Worm (Caenorhabditis elegans) whole organism, young adult: Measurements from ENCODE around the gene mif-1.

ENCODE experiments used
- F23B12.7 ChIP-seq: sonication (generic microtip); optimal IDR thresholded peaks from 2 replicates; lab custom pipeline; 2017; ENCODE audit warnings: missing genetic modification characterization, mild to moderate bottlenecking, missing compliant biosample characterization, antibody characterized with exemption, moderate library complexity; ENCODE audit not compliant: insufficient read depth
- F37B4.10 ChIP-seq: fragments of 200-800 bp; sonication (Bioruptor generic); IDR thresholded peaks from 2 replicates; pipeline ENCODE4 v1.3.6; 2022; ENCODE audit warnings: missing genetic modification characterization, missing compliant biosample characterization
- F52B5.7 ChIP-seq: sonication (generic microtip); optimal IDR thresholded peaks from 2 replicates; lab custom pipeline; 2016; ENCODE audit warnings: mild to moderate bottlenecking, missing genetic modification characterization, missing compliant biosample characterization
- F57A8.1 ChIP-seq: fragments of 200-800 bp; sonication (Bioruptor generic); optimal IDR thresholded peaks from 2 replicates; lab custom pipeline; 2018; ENCODE audit warnings: mild to moderate bottlenecking, missing genetic modification characterization, moderate library complexity, missing compliant biosample characterization
- F57C9.4 ChIP-seq: sonication (generic microtip); optimal IDR thresholded peaks from 2 replicates; lab custom pipeline; 2017; ENCODE audit warnings: mild to moderate bottlenecking, missing genetic modification characterization, missing compliant biosample characterization
- K12H6.12 ChIP-seq: fragments of 200-800 bp; sonication (Bioruptor generic); optimal IDR thresholded peaks from 2 replicates; lab custom pipeline; 2018; ENCODE audit warnings: mild to moderate bottlenecking, missing genetic modification characterization, missing compliant biosample characterization
- Y53G8AR.9 ChIP-seq: fragments of 200-800 bp; sonication (Bioruptor generic); conservative IDR thresholded peaks from 2 replicates; pipeline ENCODE4 v1.3.6; 2022; ENCODE audit warnings: missing genetic modification reagents, missing genetic modification characterization, missing compliant biosample characterization
- Y56A3A.18 ChIP-seq: fragments of 200-800 bp; sonication (Bioruptor generic); IDR thresholded peaks from 2 replicates; pipeline ENCODE4 v1.3.6; 2022; ENCODE audit warnings: missing genetic modification reagents, missing genetic modification characterization, missing compliant biosample characterization
- Y67H2A.10 ChIP-seq: fragments of 200-800 bp; sonication (Bioruptor generic); conservative IDR thresholded peaks from 2 replicates; pipeline ENCODE4 v1.3.6; 2022; ENCODE audit warnings: missing genetic modification reagents, missing genetic modification characterization, missing compliant biosample characterization
- Y95B8A.8 ChIP-seq: fragments of 200-800 bp; sonication (Bioruptor generic); IDR thresholded peaks from 2 replicates; pipeline ENCODE4 v1.3.6; 2022; ENCODE audit warnings: missing genetic modification reagents, missing genetic modification characterization, missing compliant biosample characterization
- ama-1 ChIP-seq, 3 experiments: fragments of 150-350 bp in 1 of 3; sonication (generic microtip) in 2 of 3; optimal IDR thresholded peaks; 2 replicates each; lab custom pipeline; 2014 to 2018; ENCODE audit warnings: missing biosample characterization in 2 of 3, missing genetic modification characterization in 2 of 3, missing genetic modification reagents in 2 of 3
- atf-7 ChIP-seq: sonication (generic microtip); optimal IDR thresholded peaks from 2 replicates; lab custom pipeline; 2017; ENCODE audit warnings: mild to moderate bottlenecking, missing genetic modification characterization, missing compliant biosample characterization
- athp-1 ChIP-seq: sonication (generic microtip); optimal IDR thresholded peaks from 2 replicates; lab custom pipeline; 2017; ENCODE audit warnings: mild to moderate bottlenecking, missing genetic modification characterization, missing compliant biosample characterization
- attf-5 ChIP-seq: fragments of 200-800 bp; sonication (Bioruptor generic); optimal IDR thresholded peaks from 2 replicates; lab custom pipeline; 2018; ENCODE audit warnings: mild to moderate bottlenecking, missing genetic modification characterization, missing compliant biosample characterization
- attf-6 ChIP-seq: fragments of 200-800 bp; sonication (Bioruptor generic); IDR thresholded peaks from 2 replicates; pipeline ENCODE4 v1.3.6; 2022; ENCODE audit warnings: missing genetic modification reagents, missing genetic modification characterization, missing compliant biosample characterization
- bed-2 ChIP-seq: fragments of 200-800 bp; sonication (Bioruptor generic); IDR thresholded peaks from 2 replicates; pipeline ENCODE4 v1.3.6; 2022; ENCODE audit warnings: missing genetic modification reagents, missing genetic modification characterization, missing compliant biosample characterization
- cebp-1 ChIP-seq, 2 experiments: fragments of 200-800 bp in 1 of 2; sonication (Bioruptor generic) in 1 of 2; sonication (generic microtip) in 1 of 2; IDR thresholded peaks in 1 of 2; optimal IDR thresholded peaks in 1 of 2; 2 replicates each; pipeline versions ENCODE4 v1.3.6 to Lab custom; 2017 to 2022; ENCODE audit warnings: missing compliant biosample characterization in 2 of 2, missing genetic modification characterization in 2 of 2, mild to moderate bottlenecking in 1 of 2, missing genetic modification reagents in 1 of 2, moderate library complexity in 1 of 2
- cebp-2 ChIP-seq: fragments of 200-800 bp; sonication (Bioruptor generic); IDR thresholded peaks from 2 replicates; pipeline ENCODE4 v1.3.6; 2022; ENCODE audit warnings: missing genetic modification characterization, missing compliant biosample characterization
- ceh-100 ChIP-seq: fragments of 200-800 bp; sonication (Bioruptor generic); IDR thresholded peaks from 2 replicates; pipeline ENCODE4 v1.3.6; 2022; ENCODE audit warnings: missing genetic modification reagents, missing genetic modification characterization, missing compliant biosample characterization
- ceh-91 ChIP-seq: fragments of 200-800 bp; sonication (Bioruptor generic); IDR thresholded peaks from 2 replicates; pipeline ENCODE4 v1.3.6; 2022; ENCODE audit warnings: missing genetic modification reagents, missing genetic modification characterization, missing compliant biosample characterization
- egl-18 ChIP-seq: fragments of 200-800 bp; sonication (Bioruptor generic); IDR thresholded peaks from 2 replicates; pipeline ENCODE4 v1.3.6; 2022; ENCODE audit warnings: missing genetic modification reagents, missing genetic modification characterization, missing compliant biosample characterization
- egrh-3 ChIP-seq: fragments of 200-800 bp; sonication (Bioruptor generic); IDR thresholded peaks from 2 replicates; pipeline ENCODE4 v1.3.6; 2022; ENCODE audit warnings: missing genetic modification reagents, missing genetic modification characterization, missing compliant biosample characterization
- hlh-26 ChIP-seq: fragments of 200-800 bp; sonication (Bioruptor generic); conservative IDR thresholded peaks from 2 replicates; pipeline ENCODE4 v1.3.6; 2022; ENCODE audit warnings: missing genetic modification reagents, missing genetic modification characterization, missing compliant biosample characterization
- hmg-20 ChIP-seq: fragments of 200-800 bp; sonication (Bioruptor generic); IDR thresholded peaks from 2 replicates; pipeline ENCODE4 v1.3.6; 2022; ENCODE audit warnings: missing genetic modification reagents, missing genetic modification characterization, missing compliant biosample characterization
- lin-26 ChIP-seq: fragments of 200-800 bp; sonication (Bioruptor generic); IDR thresholded peaks from 2 replicates; pipeline ENCODE4 v1.3.6; 2022; ENCODE audit warnings: missing genetic modification reagents, missing genetic modification characterization, missing compliant biosample characterization
- lir-1 ChIP-seq: fragments of 200-800 bp; sonication (Bioruptor generic); conservative IDR thresholded peaks from 2 replicates; pipeline ENCODE4 v1.3.6; 2022; ENCODE audit warnings: missing genetic modification reagents, missing genetic modification characterization, missing compliant biosample characterization
- lsl-1 ChIP-seq: fragments of 200-800 bp; sonication (Bioruptor generic); optimal IDR thresholded peaks from 2 replicates; lab custom pipeline; 2018; ENCODE audit warnings: mild to moderate bottlenecking, missing genetic modification characterization, moderate library complexity, missing compliant biosample characterization
- nfyb-1 ChIP-seq: fragments of 200-800 bp; sonication (Bioruptor generic); IDR thresholded peaks from 2 replicates; pipeline ENCODE4 v1.3.6; 2022; ENCODE audit warnings: missing genetic modification reagents, missing genetic modification characterization, missing compliant biosample characterization
- nhr-120 ChIP-seq: fragments of 200-800 bp; sonication (Bioruptor generic); IDR thresholded peaks from 2 replicates; pipeline ENCODE4 v1.3.6; 2022; ENCODE audit warnings: missing genetic modification characterization, missing compliant biosample characterization
- pha-4 ChIP-seq: fragments of 150-350 bp; sonication (generic microtip); optimal IDR thresholded peaks from 2 replicates; lab custom pipeline; 2014; ENCODE audit warnings: missing biosample characterization, missing genetic modification reagents, missing genetic modification characterization
- rpc-1 ChIP-seq, 2 experiments: fragments of 150-350 bp in 1 of 2; sonication (generic microtip) in 1 of 2; optimal IDR thresholded peaks; 2 replicates each; lab custom pipeline; 2014 to 2018; ENCODE audit warnings: missing biosample characterization in 1 of 2, missing genetic modification characterization in 1 of 2, missing genetic modification reagents in 1 of 2, missing genotype in 1 of 2
- snpc-1.3 ChIP-seq: sonication (generic microtip); optimal IDR thresholded peaks from 2 replicates; lab custom pipeline; 2017; ENCODE audit warnings: missing genetic modification characterization, mild to moderate bottlenecking, missing compliant biosample characterization, antibody characterized with exemption, moderate library complexity, missing genotype, missing genetic modification reagents; ENCODE audit not compliant: insufficient read depth
- somi-1 ChIP-seq: fragments of 200-800 bp; sonication (Bioruptor generic); optimal IDR thresholded peaks from 2 replicates; lab custom pipeline; 2018; ENCODE audit warnings: mild to moderate bottlenecking, missing genetic modification characterization, missing compliant biosample characterization
- tbp1 ChIP-seq: fragments of 200-800 bp; sonication (Bioruptor generic); optimal IDR thresholded peaks from 2 replicates; lab custom pipeline; 2018; ENCODE audit warnings: mild to moderate bottlenecking, missing genetic modification characterization, missing compliant biosample characterization
- xnd-1 ChIP-seq: sonication (generic microtip); optimal IDR thresholded peaks from 2 replicates; lab custom pipeline; 2016; ENCODE audit warnings: missing genotype, missing genetic modification reagents, missing genetic modification characterization, missing compliant biosample characterization
- zfh-2 ChIP-seq: fragments of 200-800 bp; sonication (Bioruptor generic); conservative IDR thresholded peaks from 2 replicates; pipeline ENCODE4 v1.3.6; 2022; ENCODE audit warnings: missing genetic modification reagents, missing genetic modification characterization, missing compliant biosample characterization
- zim-3 ChIP-seq: sonication (generic microtip); optimal IDR thresholded peaks from 2 replicates; lab custom pipeline; 2017; ENCODE audit warnings: mild to moderate bottlenecking, missing genetic modification characterization, moderate library complexity, missing compliant biosample characterization
- ztf-25 ChIP-seq: fragments of 200-800 bp; sonication (Bioruptor generic); IDR thresholded peaks from 2 replicates; pipeline ENCODE4 v1.3.6; 2022; ENCODE audit warnings: missing genetic modification reagents, missing genetic modification characterization, missing compliant biosample characterization

mif-1 gene

ce11 chrIII:11833449-11833848 is 14.5 kb upstream of the mif-1 start:
- peak; percentile 84 for TF ChIP-seq zfh-2 (GFP tag; lab: Robert Waterston, UW)
- TF ChIP-seq egrh-3 (GFP tag; lab: Robert Waterston, UW) = peak; percentile 30; the same call in 1 of the 2 replicates
- TF ChIP-seq zim-3 (tag; lab: Kevin White, UChicago) = peak; percentile 8
- no peak for TF ChIP-seq F23B12.7 (tag; lab: Kevin White, UChicago)
- TF ChIP-seq F37B4.10 (GFP tag; lab: Robert Waterston, UW) = 0 out of 2 replicates have a peak, but pooled peaks have one; percentile 46
- TF ChIP-seq Y56A3A.18 (GFP tag; lab: Robert Waterston, UW) = no peak
- TF ChIP-seq ceh-91 (GFP tag; lab: Robert Waterston, UW) = 0 out of 2 replicates have a peak, but pooled peaks have one; percentile 23
- TF ChIP-seq nhr-120 (GFP tag; lab: Robert Waterston, UW) = no peak

ce11 chrIII:11834168-11834567 is 13.8 kb upstream of the mif-1 start:
- TF ChIP-seq K12H6.12 (tag; lab: Kevin White, UChicago) = peak; percentile 37
- no peak for TF ChIP-seq xnd-1 (tag; lab: Kevin White, UChicago)
- TF ChIP-seq atf-7 = peak; percentile 63
- no peak for TF ChIP-seq F52B5.7 (tag; lab: Kevin White, UChicago)
- no peak for TF ChIP-seq egl-18
- no peak for TF ChIP-seq Y67H2A.10 (GFP tag; lab: Robert Waterston, UW)
- no peak for TF ChIP-seq attf-6
- no peak for TF ChIP-seq pha-4 (tag; lab: Kevin White, UChicago)
- no peak for TF ChIP-seq athp-1
- no peak for TF ChIP-seq lsl-1
- TF ChIP-seq lin-26 (GFP tag; lab: Robert Waterston, UW) = no peak
- no peak for TF ChIP-seq hlh-26 (GFP tag; lab: Robert Waterston, UW)
- no peak for TF ChIP-seq snpc-1.3 (tag; lab: Kevin White, UChicago)
- TF ChIP-seq somi-1 = no peak
- TF ChIP-seq hmg-20 = 0 out of 2 replicates have a peak, but pooled peaks have one; percentile 23
- no peak for TF ChIP-seq ama-1 (optimal IDR thresholded peaks at IDR 0.05; lab: Kevin White, UChicago)
- TF ChIP-seq ama-1 (GFP tag; optimal IDR thresholded peaks at IDR 0.05; lab: Kevin White, UChicago) = no peak
- TF ChIP-seq attf-5 (GFP tag; lab: Kevin White, UChicago) = no peak
- TF ChIP-seq cebp-1 (GFP tag; IDR thresholded peaks at IDR 0.05; lab: Robert Waterston, UW) = 0 out of 2 replicates have a peak, but pooled peaks have one; percentile 31
- TF ChIP-seq cebp-1 (tag; optimal IDR thresholded peaks at IDR 0.05; lab: Kevin White, UChicago) = peak; percentile 81
- no peak for TF ChIP-seq Y53G8AR.9 (GFP tag; lab: Robert Waterston, UW)
- peak; percentile 54 for TF ChIP-seq ceh-100 (GFP tag; lab: Robert Waterston, UW)
- 0 out of 2 replicates have a peak, but pooled peaks have one; percentile 35 for TF ChIP-seq Y95B8A.8
- TF ChIP-seq nfyb-1 = peak; percentile 38; the same call in 1 of the 2 replicates
- TF ChIP-seq tbp1 = peak; percentile 6
- TF ChIP-seq bed-2 (GFP tag; lab: Robert Waterston, UW) = no peak
- no peak for TF ChIP-seq F57A8.1 (GFP tag; lab: Kevin White, UChicago)
- no peak for TF ChIP-seq rpc-1 (optimal IDR thresholded peaks at IDR 0.05; lab: Kevin White, UChicago)
- TF ChIP-seq rpc-1 (tag; optimal IDR thresholded peaks at IDR 0.05; lab: Kevin White, UChicago) = no peak
- TF ChIP-seq cebp-2 (GFP tag; lab: Robert Waterston, UW) = no peak
- TF ChIP-seq ztf-25 (GFP tag; lab: Robert Waterston, UW) = no peak
- no peak for TF ChIP-seq lir-1 (GFP tag; lab: Robert Waterston, UW)
- TF ChIP-seq F57C9.4 = no peak
